Worm (Caenorhabditis elegans) whole organism, L2 larva: ENCODE results near the gene cnc-1.

Experiments used
- C34F6.9 ChIP-seq: fragments of 150-350 bp; optimal IDR thresholded peaks from 2 replicates; lab custom pipeline; 2014; ENCODE audit warnings: missing biosample characterization, missing genetic modification characterization
- F13H6.1 ChIP-seq: sonication (generic microtip); optimal IDR thresholded peaks from 2 replicates; lab custom pipeline; 2016; ENCODE audit warnings: missing genetic modification characterization, missing compliant biosample characterization
- R02D3.7 ChIP-seq: fragments of 150-350 bp; optimal IDR thresholded peaks from 2 replicates; lab custom pipeline; 2014; ENCODE audit warnings: missing biosample characterization, missing genetic modification characterization
- Y55F3AM.14 ChIP-seq: fragments of 200-800 bp; sonication (Bioruptor generic); optimal IDR thresholded peaks from 2 replicates; lab custom pipeline; 2018; ENCODE audit warnings: mild to moderate bottlenecking, missing genetic modification characterization, missing compliant biosample characterization
- ZK546.5 ChIP-seq: sonication (generic microtip); optimal IDR thresholded peaks from 2 replicates; lab custom pipeline; 2017; ENCODE audit warnings: missing biosample characterization, missing genetic modification characterization
- alr-1 ChIP-seq: fragments of 150-350 bp; optimal IDR thresholded peaks from 2 replicates; lab custom pipeline; 2014; ENCODE audit warnings: missing biosample characterization, missing genetic modification characterization
- aly-2 ChIP-seq: fragments of 150-350 bp; optimal IDR thresholded peaks from 2 replicates; lab custom pipeline; 2014; ENCODE audit warnings: missing biosample characterization, missing genetic modification characterization
- ama-1 ChIP-seq: fragments of 150-350 bp; optimal IDR thresholded peaks from 2 replicates; lab custom pipeline; 2018; ENCODE audit warnings: inconsistent platforms
- blmp-1 ChIP-seq: sonication (generic microtip); optimal IDR thresholded peaks from 2 replicates; lab custom pipeline; 2017; ENCODE audit warnings: missing genetic modification characterization, mild to moderate bottlenecking, missing compliant biosample characterization, antibody characterized with exemption, moderate library complexity; ENCODE audit not compliant: insufficient read depth
- crh-2 ChIP-seq: sonication (generic microtip); optimal IDR thresholded peaks from 2 replicates; lab custom pipeline; 2017; ENCODE audit warnings: missing biosample characterization, missing genetic modification characterization
- dmd-4 ChIP-seq: sonication (generic microtip); optimal IDR thresholded peaks from 2 replicates; lab custom pipeline; 2017; ENCODE audit warnings: missing biosample characterization, missing genetic modification characterization
- egl-27 ChIP-seq: sonication (generic microtip); optimal IDR thresholded peaks from 3 replicates; lab custom pipeline; 2017; ENCODE audit warnings: missing biosample characterization, missing genetic modification reagents, missing genetic modification characterization
- elt-3 ChIP-seq: sonication (generic microtip); optimal IDR thresholded peaks from 2 replicates; lab custom pipeline; 2017; ENCODE audit warnings: missing biosample characterization, missing genetic modification characterization
- gmeb-1 ChIP-seq: fragments of 150-350 bp; optimal IDR thresholded peaks from 2 replicates; lab custom pipeline; 2014; ENCODE audit warnings: missing biosample characterization, missing genetic modification characterization
- lin-11 ChIP-seq: fragments of 150-350 bp; sonication (generic microtip); optimal IDR thresholded peaks from 2 replicates; lab custom pipeline; 2014; ENCODE audit warnings: missing biosample characterization, missing genetic modification characterization, inconsistent platforms, mixed read lengths
- lsy-2 ChIP-seq, 2 experiments: fragments of 150-350 bp in 1 of 2; sonication (generic microtip) in 1 of 2; optimal IDR thresholded peaks; 2 replicates each; lab custom pipeline; 2014 to 2017; ENCODE audit warnings: missing biosample characterization in 2 of 2, missing genetic modification characterization in 2 of 2
- mab-5 ChIP-seq: fragments of 150-350 bp; optimal IDR thresholded peaks from 2 replicates; lab custom pipeline; 2014; ENCODE audit warnings: missing biosample characterization, missing genetic modification characterization
- mbf-1 ChIP-seq: sonication (generic microtip); optimal IDR thresholded peaks from 2 replicates; lab custom pipeline; 2017; ENCODE audit warnings: missing biosample characterization, missing genetic modification characterization
- mdl-1 ChIP-seq, 2 experiments: fragments of 150-350 bp in 1 of 2; sonication (generic microtip) in 1 of 2; optimal IDR thresholded peaks; 2 replicates each; lab custom pipeline; 2017; ENCODE audit warnings: missing biosample characterization in 2 of 2, missing genetic modification characterization in 2 of 2
- nhr-10 ChIP-seq: sonication (generic microtip); optimal IDR thresholded peaks from 2 replicates; lab custom pipeline; 2017; ENCODE audit warnings: missing biosample characterization, missing genetic modification characterization
- nhr-11 ChIP-seq: fragments of 150-350 bp; optimal IDR thresholded peaks from 2 replicates; lab custom pipeline; 2014; ENCODE audit warnings: missing biosample characterization, missing genetic modification characterization
- nhr-129 ChIP-seq: fragments of 150-350 bp; optimal IDR thresholded peaks from 2 replicates; lab custom pipeline; 2014; ENCODE audit warnings: missing biosample characterization, missing genetic modification characterization
- nhr-21 ChIP-seq: fragments of 150-350 bp; optimal IDR thresholded peaks from 2 replicates; lab custom pipeline; 2014; ENCODE audit warnings: missing biosample characterization, missing genetic modification characterization
- nhr-23 ChIP-seq: fragments of 150-350 bp; optimal IDR thresholded peaks from 2 replicates; lab custom pipeline; 2014; ENCODE audit warnings: missing biosample characterization, missing genetic modification reagents, missing genetic modification characterization
- nhr-237 ChIP-seq: fragments of 150-350 bp; optimal IDR thresholded peaks from 2 replicates; lab custom pipeline; 2014; ENCODE audit warnings: missing biosample characterization, missing genetic modification characterization
- nhr-25 ChIP-seq: fragments of 150-350 bp; sonication (generic microtip); optimal IDR thresholded peaks from 3 replicates; lab custom pipeline; 2014; ENCODE audit warnings: missing biosample characterization, missing genetic modification characterization
- nhr-6 ChIP-seq: fragments of 150-350 bp; optimal IDR thresholded peaks from 2 replicates; lab custom pipeline; 2014; ENCODE audit warnings: missing biosample characterization, missing genetic modification characterization
- nhr-77 ChIP-seq: fragments of 150-350 bp; optimal IDR thresholded peaks from 2 replicates; lab custom pipeline; 2014; ENCODE audit warnings: missing biosample characterization, missing genetic modification characterization
- peb-1 ChIP-seq: fragments of 150-350 bp; optimal IDR thresholded peaks from 2 replicates; lab custom pipeline; 2014; ENCODE audit warnings: missing biosample characterization, missing genetic modification characterization
- sem-4 ChIP-seq: fragments of 150-350 bp; optimal IDR thresholded peaks from 2 replicates; lab custom pipeline; 2014; ENCODE audit warnings: missing biosample characterization, missing genetic modification reagents, missing genetic modification characterization
- skn-1 ChIP-seq: sonication (generic microtip); optimal IDR thresholded peaks from 2 replicates; lab custom pipeline; 2017; ENCODE audit warnings: missing biosample characterization, missing genetic modification characterization
- sma-3 ChIP-seq: sonication (generic microtip); optimal IDR thresholded peaks from 2 replicates; lab custom pipeline; 2016; ENCODE audit warnings: missing genetic modification reagents, missing genetic modification characterization, missing compliant biosample characterization
- snpc-4 ChIP-seq: fragments of 150-350 bp; optimal IDR thresholded peaks from 2 replicates; lab custom pipeline; 2014; ENCODE audit warnings: missing biosample characterization, missing genetic modification characterization
- ztf-11 ChIP-seq: sonication (generic microtip); optimal IDR thresholded peaks from 2 replicates; lab custom pipeline; 2017; ENCODE audit warnings: missing biosample characterization, missing genetic modification characterization
- ztf-4 ChIP-seq: fragments of 150-350 bp; optimal IDR thresholded peaks from 2 replicates; lab custom pipeline; 2014; ENCODE audit warnings: missing biosample characterization, missing genetic modification characterization

Gene cnc-1

ce11 chrV:1455280-1455679 lies 11.2 kb upstream of the cnc-1 start:
- no peak for TF ChIP-seq mdl-1 (tag; optimal IDR thresholded peaks at IDR 0.05; lab: Kevin White, UChicago)
- no peak for TF ChIP-seq Y55F3AM.14
- no peak for TF ChIP-seq dmd-4 (tag; lab: Kevin White, UChicago)
- no peak for TF ChIP-seq nhr-25
- TF ChIP-seq ztf-4: no peak
- no peak for TF ChIP-seq nhr-129 (tag; lab: Kevin White, UChicago)
- TF ChIP-seq ztf-11 (tag; lab: Kevin White, UChicago): no peak
- TF ChIP-seq R02D3.7 (tag; lab: Kevin White, UChicago): no peak
- no peak for TF ChIP-seq peb-1 (tag; lab: Kevin White, UChicago)
- TF ChIP-seq snpc-4 (tag; lab: Kevin White, UChicago): no peak
- no peak for TF ChIP-seq C34F6.9
- TF ChIP-seq alr-1: no peak
- TF ChIP-seq elt-3: no peak
- no peak for TF ChIP-seq nhr-11 (tag; lab: Kevin White, UChicago)

DNA sequence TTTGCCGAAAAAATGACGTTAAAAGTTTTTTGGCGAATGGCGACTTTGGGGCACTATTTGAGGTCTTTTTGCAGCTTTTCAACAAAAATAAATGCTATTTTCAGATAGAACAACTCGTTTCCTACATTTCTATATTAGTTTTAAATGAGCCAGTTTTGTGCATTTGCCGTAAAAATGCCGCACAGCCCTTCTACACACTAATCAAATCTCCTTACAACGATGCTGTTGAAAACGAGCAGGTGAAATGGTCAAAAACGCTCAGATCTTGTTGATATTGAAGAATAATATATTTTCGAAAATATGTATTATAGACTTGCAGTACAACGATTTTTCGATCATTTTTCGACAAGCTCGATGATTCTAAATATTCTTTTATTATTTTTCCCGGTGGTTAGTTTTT lies 10.7 kb upstream of the cnc-1 start, which contains the start of gene chil-14:
Gene chil-14 (plus strand): TSS at position 301 of the 400 bp plus-strand sequence.
- TF ChIP-seq blmp-1 (no peak), nhr-11 (tag; lab: Kevin White, UChicago) (no peak), nhr-77 (tag; lab: Kevin White, UChicago) (no peak), F13H6.1 (no peak), lsy-2 (tag; optimal IDR thresholded peaks at IDR 0.05; lab: Kevin White, UChicago) (no peak), nhr-237 (tag; lab: Kevin White, UChicago) (no peak), lin-11 (tag; lab: Kevin White, UChicago) (no peak), ZK546.5 (tag; lab: Kevin White, UChicago) (no peak), dmd-4 (tag; lab: Kevin White, UChicago) (no peak), nhr-23 (tag; lab: Kevin White, UChicago) (no peak), egl-27 (tag; lab: Kevin White, UChicago) (no peak), mbf-1 (tag; lab: Kevin White, UChicago) (no peak), ztf-4 (no peak), Y55F3AM.14 (no peak), gmeb-1 (tag; lab: Kevin White, UChicago) (no peak), nhr-6 (no peak), snpc-4 (tag; lab: Kevin White, UChicago) (no peak), crh-2 (tag; lab: Kevin White, UChicago) (no peak)

DNA sequence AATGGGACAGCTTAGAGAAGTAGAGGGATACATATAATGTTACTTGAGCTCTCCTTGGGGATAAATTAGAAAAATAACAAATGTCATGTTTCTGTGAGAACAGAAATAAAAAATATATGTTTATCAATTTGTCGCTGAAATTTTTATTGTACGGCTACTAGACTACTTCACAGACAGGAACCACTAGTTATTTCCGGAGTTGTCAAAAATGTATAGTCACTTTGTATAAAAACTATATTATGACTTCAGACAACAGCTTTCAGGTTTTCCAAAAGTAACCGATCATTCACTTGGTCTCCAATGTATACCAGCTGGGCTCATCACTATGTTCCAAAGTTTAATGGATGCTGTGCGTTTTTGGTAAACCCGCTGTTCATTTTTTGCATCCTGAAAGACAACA lies 7.3 kb upstream of the cnc-1 start, which contains the start of gene srj-23:
Gene srj-23 (plus strand): TSS at position 301 of the 400 bp plus-strand sequence.
- no peak for TF ChIP-seq skn-1 (tag; lab: Kevin White, UChicago)
- no peak for TF ChIP-seq lsy-2 (tag; optimal IDR thresholded peaks at IDR 0.05; lab: Kevin White, UChicago)
- no peak for TF ChIP-seq ztf-11 (tag; lab: Kevin White, UChicago)
- no peak for TF ChIP-seq mdl-1 (tag; optimal IDR thresholded peaks at IDR 0.05; lab: Kevin White, UChicago)
- TF ChIP-seq dmd-4 (tag; lab: Kevin White, UChicago): no peak
- TF ChIP-seq mab-5: no peak
- TF ChIP-seq aly-2 (tag; lab: Kevin White, UChicago): no peak
- TF ChIP-seq nhr-23 (tag; lab: Kevin White, UChicago): no peak
- no peak for TF ChIP-seq nhr-11 (tag; lab: Kevin White, UChicago)
- no peak for TF ChIP-seq peb-1 (tag; lab: Kevin White, UChicago)

DNA sequence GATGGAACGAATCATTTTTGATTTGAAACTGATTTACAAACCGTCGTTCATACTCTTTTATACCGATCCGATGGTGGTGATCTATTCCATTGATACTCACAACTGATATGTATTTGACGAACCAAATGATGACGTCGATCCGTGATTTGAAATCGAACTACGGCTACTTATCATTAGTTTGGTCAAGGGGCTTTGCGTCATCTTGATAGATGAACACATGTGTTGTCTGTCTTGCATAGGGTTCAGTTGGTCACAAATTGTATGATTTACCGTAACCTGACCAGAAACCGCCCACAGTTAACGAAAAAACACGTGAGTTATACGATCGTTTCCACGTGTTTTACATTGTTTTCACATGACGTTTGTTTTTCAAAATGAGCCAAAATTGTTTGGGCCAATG lies 6.1 kb upstream of the cnc-1 start, which contains the start of gene cnc-2:
Gene cnc-2 (minus strand): TSS at position 24 of the 400 bp plus-strand sequence.
- no peak for TF ChIP-seq alr-1
- TF ChIP-seq skn-1 (tag; lab: Kevin White, UChicago): no peak
- TF ChIP-seq aly-2 (tag; lab: Kevin White, UChicago): no peak
- TF ChIP-seq nhr-21 (tag; lab: Kevin White, UChicago): peak; percentile 9
- TF ChIP-seq nhr-10 (tag; lab: Kevin White, UChicago): no peak
- TF ChIP-seq sma-3 (GFP tag; lab: Kevin White, UChicago): peak; percentile 52
- TF ChIP-seq nhr-237 (tag; lab: Kevin White, UChicago): no peak
- TF ChIP-seq ztf-11 (tag; lab: Kevin White, UChicago): no peak
- TF ChIP-seq sem-4: no peak

- TF ChIP-seq nhr-21 (tag; lab: Kevin White, UChicago) (peak; percentile 34), sma-3 (GFP tag; lab: Kevin White, UChicago) (peak; percentile 68), F13H6.1 (no peak), ama-1 (lab: Kevin White, UChicago) (peak; percentile 50)
These were observed 3.6 kb upstream of the cnc-1 start, which contains the start of gene cnc-3 for ce11 chrV:1447724-1448123. Gene cnc-3 (plus strand): TSS chrV:1448004.
